Fruit fly (Drosophila melanogaster): Measurements from ENCODE around the gene CG5194.

CG5194 gene

dm6 chr3L:9033999-9034626 is 24.5 kb upstream of the CG5194 start (continued):
- TF ChIP-seq bigmax (GFP tag; optimal IDR thresholded peaks at IDR 0.05) (no peak), grn (GFP tag; optimal IDR thresholded peaks at IDR 0.05) (no peak), CG17568 (GFP tag; optimal IDR thresholded peaks at IDR 0.05) (no peak), dysf (GFP tag; IDR thresholded peaks at IDR 0.05) (peak; percentile 62; the same call in 2 of the 3 replicates), CG6689 (GFP tag; IDR thresholded peaks at IDR 0.05) (peak; percentile 82), CG3726 (GFP tag; IDR thresholded peaks at IDR 0.05) (0 out of 3 replicates have a peak, but pooled peaks have one; percentile 5), yki (optimal IDR thresholded peaks at IDR 0.05) (no peak), CG12071 (GFP tag; optimal IDR thresholded peaks at IDR 0.05) (peak; percentile 40), Sry-β (GFP tag; optimal IDR thresholded peaks at IDR 0.05) (no peak), Blimp-1 (GFP tag; optimal IDR thresholded peaks at IDR 0.05) (peak; percentile 81), NC2β (GFP tag; optimal IDR thresholded peaks at IDR 0.05) (no peak), CG12104 (GFP tag; optimal IDR thresholded peaks at IDR 0.05) (peak; percentile 57), Hmx (GFP tag; optimal IDR thresholded peaks at IDR 0.05) (no peak), H2.0 (GFP tag; IDR thresholded peaks at IDR 0.05) (peak; percentile 62), so (GFP tag; IDR thresholded peaks at IDR 0.05) (peak; percentile 76), Camta (GFP tag; optimal IDR thresholded peaks at IDR 0.05) (peak; percentile 31), Hsf (GFP tag; optimal IDR thresholded peaks at IDR 0.05) (peak; percentile 6), CG18011 (GFP tag; optimal IDR thresholded peaks at IDR 0.05) (no peak), Lpt (GFP tag; optimal IDR thresholded peaks at IDR 0.05) (no peak), crol (GFP tag; IDR thresholded peaks at IDR 0.05) (peak; percentile 54; the same call in 1 of the 2 replicates), PHDP (tag; optimal IDR thresholded peaks at IDR 0.05) (peak; percentile 11), gfzf (GFP tag; optimal IDR thresholded peaks at IDR 0.05) (no peak), sob (GFP tag; IDR thresholded peaks at IDR 0.05) (no peak; the same call in 1 of the 2 replicates), CG9797 (GFP tag; optimal IDR thresholded peaks at IDR 0.05) (no peak), Spps (tag; optimal IDR thresholded peaks at IDR 0.05) (peak; percentile 85), ttk (GFP tag; IDR thresholded peaks at IDR 0.05) (peak; percentile 77; the same call in 1 of the 2 replicates), CG32772 (GFP tag; IDR thresholded peaks at IDR 0.05) (peak; percentile 74), CG6254 (GFP tag; optimal IDR thresholded peaks at IDR 0.05) (peak; percentile 67), crc (GFP tag; optimal IDR thresholded peaks at IDR 0.05) (no peak), dpn (GFP tag; optimal IDR thresholded peaks at IDR 0.05) (peak; percentile 23 to 25), CG16815 (GFP tag; optimal IDR thresholded peaks at IDR 0.05) (peak; percentile 34), Aef1 (GFP tag; IDR thresholded peaks at IDR 0.05) (peak; percentile 48; the same call in 2 of the 3 replicates), lilli (GFP tag; optimal IDR thresholded peaks at IDR 0.05) (peak; percentile 22), CG7271 (tag; optimal IDR thresholded peaks at IDR 0.05) (peak; percentile 87), B-H1 (GFP tag; IDR thresholded peaks at IDR 0.05) (no peak), CG15073 (GFP tag; optimal IDR thresholded peaks at IDR 0.05) (no peak), TFAM (GFP tag; optimal IDR thresholded peaks at IDR 0.05) (peak; percentile 41), chm (GFP tag; IDR thresholded peaks at IDR 0.05) (peak; percentile 31; the same call in 1 of the 2 replicates), CG8944 (GFP tag; optimal IDR thresholded peaks at IDR 0.05) (peak; percentile 22), CG11398 (GFP tag; optimal IDR thresholded peaks at IDR 0.05) (peak; percentile 5), CG1233 (GFP tag; optimal IDR thresholded peaks at IDR 0.05) (peak; percentile 35), CG15011 (GFP tag; optimal IDR thresholded peaks at IDR 0.05) (peak; percentile 30), NfI (GFP tag; optimal IDR thresholded peaks at IDR 0.05) (no peak), CG6791 (GFP tag; IDR thresholded peaks at IDR 0.05; ENCODE audit: partially characterized antibody) (no peak), CG4707 (GFP tag; optimal IDR thresholded peaks at IDR 0.05) (peak; percentile 4), mam (GFP tag; optimal IDR thresholded peaks at IDR 0.05) (no peak), mld (GFP tag; IDR thresholded peaks at IDR 0.05; ENCODE audit: partially characterized antibody) (no peak), CG7839 (tag; optimal IDR thresholded peaks at IDR 0.05) (peak; percentile 69), ssp (GFP tag; IDR thresholded peaks at IDR 0.05) (peak; percentile 63), CG11560 (tag; IDR thresholded peaks at IDR 0.05) (no peak), sens (GFP tag) (peak; percentile 94)

Data from whole organism, embryonic.